Worm (Caenorhabditis elegans): ENCODE measurements around the gene nhr-105.
A peak's percentile ranks its signal among the peaks of the same experiment; 100 is the strongest.

nhr-105 gene

ce11 chrIV:7022227-7022626 is 27.7 kb upstream of the nhr-105 start:
- no peak for TF ChIP-seq nhr-23 (tag; optimal IDR thresholded peaks at IDR 0.05)
- TF ChIP-seq zag-1 (tag; optimal IDR thresholded peaks at IDR 0.05): no peak
- TF ChIP-seq ceh-82 (tag; optimal IDR thresholded peaks at IDR 0.05): no peak
- no peak for TF ChIP-seq alr-1 (tag; optimal IDR thresholded peaks at IDR 0.05)
- TF ChIP-seq nhr-10 (tag; optimal IDR thresholded peaks at IDR 0.05): no peak
- no peak for TF ChIP-seq egl-27 (tag; optimal IDR thresholded peaks at IDR 0.05)
- no peak for TF ChIP-seq Y55F3AM.14 (GFP tag; optimal IDR thresholded peaks at IDR 0.05)
- no peak for TF ChIP-seq ztf-4 (tag; optimal IDR thresholded peaks at IDR 0.05)
- no peak for TF ChIP-seq nhr-237 (tag; optimal IDR thresholded peaks at IDR 0.05)
- no peak for TF ChIP-seq ama-1 (optimal IDR thresholded peaks at IDR 0.05)
- TF ChIP-seq nhr-21 (tag; optimal IDR thresholded peaks at IDR 0.05): no peak

ce11 chrIV:7023004-7023403 is 27.0 kb upstream of the nhr-105 start:
- no peak for TF ChIP-seq ZK546.5 (tag; optimal IDR thresholded peaks at IDR 0.05)
- peak; percentile 85 for TF ChIP-seq C34F6.9 (tag; optimal IDR thresholded peaks at IDR 0.05)
- TF ChIP-seq alr-1 (tag; optimal IDR thresholded peaks at IDR 0.05): no peak
- no peak for TF ChIP-seq ceh-16 (tag; optimal IDR thresholded peaks at IDR 0.05)
- TF ChIP-seq unc-55 (GFP tag; optimal IDR thresholded peaks at IDR 0.05): peak; percentile 58
- TF ChIP-seq gmeb-1 (tag; optimal IDR thresholded peaks at IDR 0.05): peak; percentile 45
- TF ChIP-seq zag-1 (tag; optimal IDR thresholded peaks at IDR 0.05): no peak
- TF ChIP-seq mdl-1 (tag; optimal IDR thresholded peaks at IDR 0.05): peak; percentile 26 to 37
- TF ChIP-seq elt-3 (tag; optimal IDR thresholded peaks at IDR 0.05): no peak
- peak; percentile 65 for TF ChIP-seq crh-2 (tag; optimal IDR thresholded peaks at IDR 0.05)
- peak; percentile 16 for TF ChIP-seq blmp-1 (tag; optimal IDR thresholded peaks at IDR 0.05; ENCODE audit: insufficient read depth)
- TF ChIP-seq fos-1 (tag; optimal IDR thresholded peaks at IDR 0.05): peak; percentile 70
- TF ChIP-seq aly-2 (tag; optimal IDR thresholded peaks at IDR 0.05): no peak
- TF ChIP-seq lin-11 (tag; optimal IDR thresholded peaks at IDR 0.05): no peak
- TF ChIP-seq F13H6.1 (tag; optimal IDR thresholded peaks at IDR 0.05): peak; percentile 86
- TF ChIP-seq nhr-25 (tag; optimal IDR thresholded peaks at IDR 0.05): peak; percentile 55
- TF ChIP-seq lin-39 (tag; optimal IDR thresholded peaks at IDR 0.05): peak; percentile 41
- peak in 1 of 2 experiments; percentile 81 for TF ChIP-seq lsy-2 (tag; optimal IDR thresholded peaks at IDR 0.05)
- peak; percentile 51 for TF ChIP-seq sma-3 (GFP tag; optimal IDR thresholded peaks at IDR 0.05)
- peak; percentile 8 for TF ChIP-seq snpc-4 (tag; optimal IDR thresholded peaks at IDR 0.05)
- TF ChIP-seq ztf-4 (tag; optimal IDR thresholded peaks at IDR 0.05): peak; percentile 31
- TF ChIP-seq nhr-129 (tag; optimal IDR thresholded peaks at IDR 0.05): peak; percentile 87
- no peak for TF ChIP-seq ztf-1 (GFP tag; conservative IDR thresholded peaks at IDR 0.05)
- peak; percentile 39 for TF ChIP-seq nhr-6 (tag; optimal IDR thresholded peaks at IDR 0.05)
- no peak for TF ChIP-seq R02D3.7 (tag; optimal IDR thresholded peaks at IDR 0.05)
- no peak for TF ChIP-seq mbf-1 (tag; optimal IDR thresholded peaks at IDR 0.05)
- TF ChIP-seq sem-4 (tag; optimal IDR thresholded peaks at IDR 0.05): peak; percentile 82
- TF ChIP-seq ztf-11 (tag; optimal IDR thresholded peaks at IDR 0.05): no peak
- TF ChIP-seq mab-5 (tag; optimal IDR thresholded peaks at IDR 0.05): peak; percentile 70
- TF ChIP-seq sma-9 (GFP tag; optimal IDR thresholded peaks at IDR 0.05): peak; percentile 84
- TF ChIP-seq sma-9 (tag; optimal IDR thresholded peaks at IDR 0.05): no peak
- no peak for TF ChIP-seq nhr-10 (tag; optimal IDR thresholded peaks at IDR 0.05)
- peak; percentile 70 for TF ChIP-seq egl-27 (tag; optimal IDR thresholded peaks at IDR 0.05)
- peak; percentile 45 for TF ChIP-seq nhr-21 (tag; optimal IDR thresholded peaks at IDR 0.05)

- TF ChIP-seq sem-4 (tag; optimal IDR thresholded peaks at IDR 0.05) (no peak), sma-3 (GFP tag; optimal IDR thresholded peaks at IDR 0.05) (no peak), dmd-4 (tag; optimal IDR thresholded peaks at IDR 0.05) (no peak), ama-1 (optimal IDR thresholded peaks at IDR 0.05) (no peak), F13H6.1 (tag; optimal IDR thresholded peaks at IDR 0.05) (no peak), ztf-11 (tag; optimal IDR thresholded peaks at IDR 0.05) (no peak), peb-1 (tag; optimal IDR thresholded peaks at IDR 0.05) (no peak), nhr-129 (tag; optimal IDR thresholded peaks at IDR 0.05) (peak; percentile 57), lin-11 (tag; optimal IDR thresholded peaks at IDR 0.05) (no peak), fos-1 (tag; optimal IDR thresholded peaks at IDR 0.05) (peak; percentile 37), nhr-25 (tag; optimal IDR thresholded peaks at IDR 0.05) (no peak), elt-1 (tag; optimal IDR thresholded peaks at IDR 0.05) (no peak), zag-1 (tag; optimal IDR thresholded peaks at IDR 0.05) (no peak), snpc-4 (tag; optimal IDR thresholded peaks at IDR 0.05) (no peak), gmeb-1 (tag; optimal IDR thresholded peaks at IDR 0.05) (no peak), alr-1 (tag; optimal IDR thresholded peaks at IDR 0.05) (no peak), mdl-1 (tag; optimal IDR thresholded peaks at IDR 0.05) (no peak), ztf-4 (tag; optimal IDR thresholded peaks at IDR 0.05) (no peak), C34F6.9 (tag; optimal IDR thresholded peaks at IDR 0.05) (peak; percentile 4), nhr-21 (tag; optimal IDR thresholded peaks at IDR 0.05) (no peak)
Measured at ce11 chrIV:7023858-7024257, 26.1 kb upstream of the nhr-105 start, which contains the start of gene adah-1. adah-1 (plus strand) TSS chrIV:7024211.

Measured in whole organism, L2 larva.